Worm (Caenorhabditis elegans) whole organism, midembryonic: ENCODE results near the gene pqn-75.

Source experiments
- T22C8.4 ChIP-seq: fragments of 200-800 bp; sonication (Bioruptor generic); IDR thresholded peaks from 2 replicates; pipeline ENCODE4 v1.3.6; 2022; ENCODE audit warnings: missing genetic modification characterization, missing compliant biosample characterization
- cog-1 ChIP-seq: sonication (generic microtip); optimal IDR thresholded peaks from 2 replicates; lab custom pipeline; 2016; ENCODE audit warnings: missing genetic modification characterization, missing compliant biosample characterization
- flt-1 ChIP-seq: fragments of 200-800 bp; sonication (Bioruptor generic); IDR thresholded peaks from 2 replicates; pipeline ENCODE4 v1.3.6; 2022; ENCODE audit warnings: missing genetic modification characterization, missing compliant biosample characterization
- klf-2 ChIP-seq: fragments of 200-800 bp; sonication (Bioruptor generic); conservative IDR thresholded peaks from 2 replicates; pipeline ENCODE4 v1.3.6; 2022; ENCODE audit warnings: missing genetic modification reagents, missing genetic modification characterization, missing compliant biosample characterization
- tab-1 ChIP-seq: fragments of 200-800 bp; sonication (Bioruptor generic); IDR thresholded peaks from 2 replicates; pipeline ENCODE4 v1.3.6; 2022; ENCODE audit warnings: missing genetic modification characterization, missing compliant biosample characterization
- ztf-23 ChIP-seq: fragments of 200-800 bp; sonication (Bioruptor generic); IDR thresholded peaks from 2 replicates; pipeline ENCODE4 v1.3.6; 2022; ENCODE audit warnings: missing genetic modification reagents, missing genetic modification characterization, missing compliant biosample characterization

DNA sequence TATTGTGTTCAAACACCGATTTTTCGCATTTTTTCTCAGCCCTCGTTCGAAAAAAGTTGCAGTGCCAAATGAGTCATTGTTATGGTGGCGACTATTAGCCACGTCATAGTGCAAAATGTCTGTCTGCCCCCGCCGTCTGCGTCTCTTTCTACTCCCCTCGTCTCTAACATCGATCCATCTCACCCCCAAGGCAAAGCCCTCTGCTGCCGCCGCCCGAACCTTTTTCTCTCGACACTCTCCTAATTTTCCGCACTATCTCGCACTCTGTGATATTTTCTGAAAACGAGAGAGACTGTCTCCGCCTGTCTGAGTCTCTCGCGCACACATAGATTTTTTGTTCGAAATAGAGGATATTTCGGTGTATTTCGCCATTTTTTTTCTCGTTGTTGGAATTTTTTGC, 21.0 kb downstream of the pqn-75 start:
- no peak for TF ChIP-seq klf-2 (GFP tag; lab: Robert Waterston, UW)
- TF ChIP-seq tab-1 (GFP tag; lab: Robert Waterston, UW), result no peak
- no peak for TF ChIP-seq flt-1 (GFP tag; lab: Robert Waterston, UW)
- TF ChIP-seq T22C8.4 (GFP tag; lab: Robert Waterston, UW), result peak; percentile 73; the same call in 1 of the 2 replicates
- TF ChIP-seq ztf-23, result no peak
- TF ChIP-seq cog-1 (tag; lab: Kevin White, UChicago), result no peak
